Worm (Caenorhabditis elegans) whole organism, mixed stage, embryonic: ENCODE measurements around the gene T03F6.3.

Experiments
- M03D4.4 ChIP-seq: sonication (generic microtip); optimal IDR thresholded peaks from 2 replicates; lab custom pipeline; 2017; ENCODE audit warnings: mild to moderate bottlenecking, missing genetic modification characterization, missing compliant biosample characterization
- bed-3 ChIP-seq: fragments of 200-800 bp; sonication (Bioruptor generic); optimal IDR thresholded peaks from 3 replicates; lab custom pipeline; 2018; ENCODE audit warnings: mild to moderate bottlenecking, missing genetic modification characterization, moderate library complexity, missing compliant biosample characterization
- blmp-1 ChIP-seq: fragments of 150-350 bp; optimal IDR thresholded peaks from 2 replicates; lab custom pipeline; 2014; ENCODE audit warnings: missing biosample characterization, missing genetic modification characterization
- ceh-39 ChIP-seq: fragments of 150-350 bp; optimal IDR thresholded peaks from 2 replicates; lab custom pipeline; 2014; ENCODE audit warnings: missing biosample characterization, missing genetic modification characterization
- ceh-43 ChIP-seq: fragments of 200-800 bp; sonication (Bioruptor generic); optimal IDR thresholded peaks from 2 replicates; lab custom pipeline; 2018; ENCODE audit warnings: mild to moderate bottlenecking, missing genetic modification characterization, moderate library complexity, missing compliant biosample characterization
- ceh-83 ChIP-seq: fragments of 200-800 bp; sonication (Bioruptor generic); optimal IDR thresholded peaks from 2 replicates; lab custom pipeline; 2018; ENCODE audit warnings: mild to moderate bottlenecking, missing genetic modification characterization, missing compliant biosample characterization
- ces-1 ChIP-seq: fragments of 150-350 bp; optimal IDR thresholded peaks from 2 replicates; lab custom pipeline; 2014; ENCODE audit warnings: missing biosample characterization, missing genetic modification reagents, missing genetic modification characterization
- cnd-1 ChIP-seq: fragments of 200-800 bp; sonication (Bioruptor generic); optimal IDR thresholded peaks from 2 replicates; lab custom pipeline; 2018; ENCODE audit warnings: mild to moderate bottlenecking, missing genetic modification characterization, missing compliant biosample characterization
- drap-1 ChIP-seq: fragments of 200-800 bp; sonication (Bioruptor generic); optimal IDR thresholded peaks from 3 replicates; lab custom pipeline; 2018; ENCODE audit warnings: mild to moderate bottlenecking, missing genetic modification characterization, missing compliant biosample characterization
- elt-1 ChIP-seq: sonication (generic microtip); optimal IDR thresholded peaks from 2 replicates; lab custom pipeline; 2017; ENCODE audit warnings: missing genetic modification characterization, mild to moderate bottlenecking, missing compliant biosample characterization, antibody characterized with exemption, moderate library complexity, borderline replicate concordance; ENCODE audit not compliant: insufficient read depth
- elt-3 ChIP-seq: fragments of 150-350 bp; optimal IDR thresholded peaks from 2 replicates; lab custom pipeline; 2014; ENCODE audit warnings: missing biosample characterization, missing genetic modification characterization
- flh-1 ChIP-seq: fragments of 200-800 bp; sonication (Bioruptor generic); optimal IDR thresholded peaks from 2 replicates; lab custom pipeline; 2018; ENCODE audit warnings: mild to moderate bottlenecking, missing genetic modification characterization, moderate library complexity, missing compliant biosample characterization
- ham-2 ChIP-seq: fragments of 200-800 bp; sonication (Bioruptor generic); optimal IDR thresholded peaks from 2 replicates; lab custom pipeline; 2018; ENCODE audit warnings: mild to moderate bottlenecking, missing genetic modification characterization, missing compliant biosample characterization
- hlh-1 ChIP-seq: fragments of 150-350 bp; optimal IDR thresholded peaks from 2 replicates; lab custom pipeline; 2014; ENCODE audit warnings: missing biosample characterization, missing genetic modification reagents, missing genetic modification characterization
- lin-13 ChIP-seq: fragments of 150-350 bp; optimal IDR thresholded peaks from 2 replicates; lab custom pipeline; 2014; ENCODE audit warnings: missing biosample characterization, missing genetic modification characterization
- lin-32 ChIP-seq: fragments of 200-800 bp; sonication (Bioruptor generic); optimal IDR thresholded peaks from 2 replicates; lab custom pipeline; 2018; ENCODE audit warnings: mild to moderate bottlenecking, missing genetic modification characterization, missing compliant biosample characterization
- lsy-2 ChIP-seq: fragments of 150-350 bp; optimal IDR thresholded peaks from 2 replicates; lab custom pipeline; 2014; ENCODE audit warnings: missing biosample characterization, missing genetic modification characterization
- mls-2 ChIP-seq: sonication (generic microtip); optimal IDR thresholded peaks from 2 replicates; lab custom pipeline; 2016; ENCODE audit warnings: mild to moderate bottlenecking, missing genetic modification characterization, moderate library complexity, missing compliant biosample characterization
- nhr-12 ChIP-seq: fragments of 150-350 bp; optimal IDR thresholded peaks from 2 replicates; lab custom pipeline; 2014; ENCODE audit warnings: missing biosample characterization, missing genetic modification characterization
- nhr-2 ChIP-seq: fragments of 150-350 bp; optimal IDR thresholded peaks from 2 replicates; lab custom pipeline; 2014; ENCODE audit warnings: missing biosample characterization, missing genetic modification characterization
- nhr-237 ChIP-seq: fragments of 150-350 bp; optimal IDR thresholded peaks from 2 replicates; lab custom pipeline; 2014; ENCODE audit warnings: missing biosample characterization, missing genetic modification characterization
- nhr-28 ChIP-seq: fragments of 150-350 bp; optimal IDR thresholded peaks from 2 replicates; lab custom pipeline; 2014; ENCODE audit warnings: missing biosample characterization, missing genetic modification characterization
- nhr-76 ChIP-seq: sonication (generic microtip); optimal IDR thresholded peaks from 2 replicates; lab custom pipeline; 2017; ENCODE audit warnings: missing biosample characterization, missing genetic modification characterization
- pha-4 ChIP-seq: fragments of 150-350 bp; optimal IDR thresholded peaks from 2 replicates; lab custom pipeline; 2018; ENCODE audit warnings: missing biosample characterization, missing genetic modification reagents, missing genetic modification characterization
- sem-2 ChIP-seq: fragments of 200-800 bp; sonication (Bioruptor generic); optimal IDR thresholded peaks from 2 replicates; lab custom pipeline; 2018; ENCODE audit warnings: mild to moderate bottlenecking, missing genetic modification characterization, missing compliant biosample characterization
- snpc-4 ChIP-seq: fragments of 150-350 bp; optimal IDR thresholded peaks from 2 replicates; lab custom pipeline; 2014; ENCODE audit warnings: missing biosample characterization, missing genetic modification characterization
- sptf-1 ChIP-seq: sonication (generic microtip); optimal IDR thresholded peaks from 2 replicates; lab custom pipeline; 2017; ENCODE audit warnings: mild to moderate bottlenecking, missing genetic modification characterization, moderate library complexity, missing compliant biosample characterization
- unc-120 ChIP-seq: sonication (generic microtip); optimal IDR thresholded peaks from 2 replicates; lab custom pipeline; 2017; ENCODE audit warnings: missing genetic modification characterization, missing compliant biosample characterization; ENCODE audit not compliant: poor library complexity, severe bottlenecking
- unc-39 ChIP-seq: fragments of 150-350 bp; optimal IDR thresholded peaks from 2 replicates; lab custom pipeline; 2014; ENCODE audit warnings: missing biosample characterization, missing genetic modification characterization
- unc-62 ChIP-seq: fragments of 150-350 bp; optimal IDR thresholded peaks from 2 replicates; lab custom pipeline; 2014; ENCODE audit warnings: missing biosample characterization, missing genetic modification reagents, missing genetic modification characterization
- zip-8 ChIP-seq: fragments of 150-350 bp; optimal IDR thresholded peaks from 2 replicates; lab custom pipeline; 2014; ENCODE audit warnings: missing biosample characterization, missing genetic modification characterization

T03F6.3 gene

DNA sequence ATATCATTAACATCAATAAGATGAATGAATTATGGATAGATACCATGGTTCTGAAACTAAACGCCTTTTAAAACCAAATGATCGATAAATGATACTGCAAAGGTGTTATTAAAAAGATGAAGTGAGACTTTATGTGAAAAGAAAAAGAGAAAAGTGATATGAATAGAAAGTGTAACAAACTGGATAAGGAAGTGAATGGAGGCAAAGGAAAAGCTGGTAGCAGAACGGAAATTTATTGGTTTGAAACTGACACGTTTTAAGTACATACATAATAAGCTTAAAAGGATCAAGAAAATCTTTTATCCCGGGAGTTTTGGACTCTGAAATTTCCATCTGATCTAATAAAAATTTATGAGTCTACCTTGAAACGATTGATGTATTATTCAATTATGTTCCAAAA, 40.5 kb downstream of the T03F6.3 start, which contains the start of gene bli-5:
bli-5 (minus strand) TSS at position 101 of the 400 bp plus-strand sequence.
- no peak for TF ChIP-seq ceh-43 (GFP tag; lab: Kevin White, UChicago)
- TF ChIP-seq flh-1 (GFP tag; lab: Kevin White, UChicago), result no peak
- TF ChIP-seq hlh-1 (tag; lab: Kevin White, UChicago), result no peak
- TF ChIP-seq elt-3 (tag; lab: Kevin White, UChicago), result no peak
- no peak for TF ChIP-seq unc-120 (tag; lab: Kevin White, UChicago)
- TF ChIP-seq elt-1 (tag; lab: Kevin White, UChicago), result no peak
- TF ChIP-seq, all 35 proteins: peak for 0

DNA sequence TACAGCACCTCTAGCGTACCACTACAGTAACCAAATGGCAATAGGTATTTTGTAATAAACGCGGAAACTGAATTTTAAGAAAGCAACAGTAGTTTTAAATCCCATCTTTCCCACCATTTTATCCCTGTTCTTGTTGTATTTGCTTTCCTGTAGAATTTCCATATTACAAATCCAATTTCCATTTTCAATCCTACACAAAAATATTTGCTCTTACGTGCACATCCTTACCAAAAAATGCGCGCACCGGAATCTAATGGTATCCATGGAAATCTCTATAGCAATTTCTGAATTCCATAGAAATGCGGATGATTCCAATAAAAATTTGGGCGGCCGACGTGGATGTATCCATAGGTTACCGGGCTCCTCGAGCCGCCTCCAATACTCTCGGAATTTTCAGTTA, 41.0 kb downstream of the T03F6.3 start, which contains the start of gene trf-1:
trf-1 (plus strand) TSS at position 301 of the 400 bp plus-strand sequence.
- TF ChIP-seq ceh-43 (GFP tag; lab: Kevin White, UChicago) (no peak), elt-3 (tag; lab: Kevin White, UChicago) (no peak), flh-1 (GFP tag; lab: Kevin White, UChicago) (no peak), nhr-237 (no peak), cnd-1 (no peak), nhr-76 (tag; lab: Kevin White, UChicago) (no peak), snpc-4 (tag; lab: Kevin White, UChicago) (no peak), sptf-1 (tag; lab: Kevin White, UChicago) (no peak), nhr-28 (tag; lab: Kevin White, UChicago) (no peak), ceh-83 (no peak), nhr-2 (no peak), zip-8 (tag; lab: Kevin White, UChicago) (no peak), lin-32 (GFP tag; lab: Kevin White, UChicago) (no peak), unc-120 (tag; lab: Kevin White, UChicago) (no peak), sem-2 (no peak), hlh-1 (tag; lab: Kevin White, UChicago) (no peak), pha-4 (tag; lab: Kevin White, UChicago) (no peak), bed-3 (GFP tag; lab: Kevin White, UChicago) (no peak), drap-1 (GFP tag; lab: Kevin White, UChicago) (no peak)

DNA sequence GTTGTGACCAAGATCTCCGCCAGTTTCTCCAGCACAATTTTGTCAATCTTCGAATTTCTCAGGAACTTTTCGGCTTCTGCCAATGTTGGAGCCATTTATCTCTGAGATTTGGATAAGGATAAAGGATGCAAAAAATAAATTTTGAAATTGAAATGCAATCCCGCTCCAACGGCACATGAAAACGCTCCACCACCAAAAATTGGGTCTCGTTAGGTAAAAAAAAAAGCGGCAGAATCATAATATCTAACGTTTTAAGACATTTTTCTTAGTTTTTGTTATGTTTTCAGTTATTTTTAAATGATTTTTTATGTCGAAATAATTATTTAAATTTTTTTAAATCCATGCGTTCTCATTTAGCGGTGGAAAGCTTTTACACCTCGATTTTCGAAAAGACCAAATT, 45.2 kb downstream of the T03F6.3 start, which contains the start of gene F45G2.7:
F45G2.7 (minus strand) TSS at position 101 of the 400 bp plus-strand sequence.
- TF ChIP-seq nhr-237 (no peak), blmp-1 (no peak), ceh-83 (no peak), bed-3 (GFP tag; lab: Kevin White, UChicago) (no peak), ces-1 (GFP tag; lab: Kevin White, UChicago) (no peak), flh-1 (GFP tag; lab: Kevin White, UChicago) (no peak), unc-39 (tag; lab: Kevin White, UChicago) (no peak), nhr-12 (tag; lab: Kevin White, UChicago) (no peak), cnd-1 (no peak), ceh-39 (tag; lab: Kevin White, UChicago) (no peak), M03D4.4 (tag; lab: Kevin White, UChicago) (no peak), ceh-43 (GFP tag; lab: Kevin White, UChicago) (no peak), mls-2 (tag; lab: Kevin White, UChicago) (no peak), pha-4 (tag; lab: Kevin White, UChicago) (no peak), lin-32 (GFP tag; lab: Kevin White, UChicago) (no peak), sptf-1 (tag; lab: Kevin White, UChicago) (no peak), sem-2 (no peak), lsy-2 (tag; lab: Kevin White, UChicago) (no peak)
- TF ChIP-seq, all 35 proteins: peak for 0

DNA sequence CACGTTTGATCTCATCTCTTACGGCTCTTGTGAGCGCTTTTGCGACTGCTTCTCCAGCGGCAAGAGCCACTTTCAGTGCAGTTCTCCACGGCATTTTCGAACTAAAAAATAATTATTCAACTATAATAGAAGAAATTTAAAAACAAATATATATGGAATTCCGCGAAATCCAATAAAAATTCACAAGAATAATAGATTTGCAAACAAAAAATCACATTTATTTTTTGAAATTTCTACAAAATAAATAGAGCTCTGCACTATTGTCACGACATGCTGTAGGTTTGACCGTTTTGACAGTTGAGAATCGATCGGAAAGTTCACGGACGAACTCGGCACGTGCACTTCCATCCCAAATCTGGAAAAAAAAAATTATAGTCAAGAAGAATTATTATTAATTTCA, 46.4 kb downstream of the T03F6.3 start, which contains the start of gene F45G2.8:
F45G2.8 (minus strand) TSS at position 101 of the 400 bp plus-strand sequence.
- TF ChIP-seq elt-1 (tag; lab: Kevin White, UChicago), result no peak
- TF ChIP-seq bed-3 (GFP tag; lab: Kevin White, UChicago), result no peak

DNA sequence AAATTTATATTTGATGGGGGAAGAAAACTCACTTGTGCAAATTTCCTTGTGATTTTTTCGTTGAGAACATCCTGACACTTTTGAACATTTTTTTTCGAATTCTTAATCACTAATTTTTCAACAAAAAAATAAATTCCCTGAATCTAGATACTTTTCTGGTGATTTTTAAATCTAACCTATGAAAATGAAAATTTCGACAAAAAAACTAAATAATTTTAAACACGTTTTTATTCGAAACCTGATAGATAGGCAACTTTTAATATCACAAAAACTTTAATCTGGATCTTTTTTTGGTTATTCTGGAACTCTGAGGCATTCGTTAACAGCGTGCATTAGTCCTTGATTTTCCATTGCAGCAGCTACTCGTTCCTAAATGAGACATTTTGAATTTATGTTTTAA, 47.6 kb downstream of the T03F6.3 start, which contains the start of gene F45G2.9:
F45G2.9 (minus strand) TSS at position 101 of the 400 bp plus-strand sequence.
- TF ChIP-seq elt-3 (tag; lab: Kevin White, UChicago) (no peak), ham-2 (GFP tag; lab: Kevin White, UChicago) (no peak), lin-13 (no peak), bed-3 (GFP tag; lab: Kevin White, UChicago) (no peak), drap-1 (GFP tag; lab: Kevin White, UChicago) (no peak), sem-2 (no peak), blmp-1 (no peak), unc-62 (no peak)
